Worm (Caenorhabditis elegans) whole organism, L2 larva: ENCODE measurements around the gene flr-4.

Source experiments
- gmeb-1 ChIP-seq: fragments of 150-350 bp; optimal IDR thresholded peaks from 2 replicates; lab custom pipeline; 2014; ENCODE audit warnings: missing biosample characterization, missing genetic modification characterization
- nhr-11 ChIP-seq: fragments of 150-350 bp; optimal IDR thresholded peaks from 2 replicates; lab custom pipeline; 2014; ENCODE audit warnings: missing biosample characterization, missing genetic modification characterization

ce11 chrX:15078276-15078675, 10.9 kb upstream of the flr-4 start:
- TF ChIP-seq gmeb-1 (tag; lab: Kevin White, UChicago) (no peak), nhr-11 (tag; lab: Kevin White, UChicago) (no peak)
